Fruit fly (Drosophila melanogaster) whole organism, embryonic: ENCODE measurements around the gene CG3091.

ENCODE experiments used
- ATbp ChIP-seq: fragments of 200-800 bp; sonication (Bioruptor generic); optimal IDR thresholded peaks from 2 replicates; lab custom pipeline; 2017; ENCODE audit warnings: missing biosample characterization, mild to moderate bottlenecking, missing genetic modification characterization, missing genetic modification reagents
- Ada2b ChIP-seq: fragments of 200-800 bp; sonication (Bioruptor generic); IDR thresholded peaks from 2 replicates; pipeline ENCODE4 v1.3.6; 2022; ENCODE audit warnings: missing biosample characterization, missing genetic modification characterization
- Bgb ChIP-seq: fragments of 200-800 bp; sonication (Bioruptor generic); IDR thresholded peaks from 2 replicates; pipeline ENCODE4 v1.3.6; 2022; ENCODE audit warnings: missing biosample characterization, missing genetic modification characterization; ENCODE audit not compliant: partially characterized antibody
- Blimp-1 ChIP-seq: fragments of 200-800 bp; sonication (Bioruptor generic); optimal IDR thresholded peaks from 3 replicates; lab custom pipeline; 2018; ENCODE audit warnings: missing biosample characterization, missing genetic modification characterization, mild to moderate bottlenecking, moderate library complexity, missing genetic modification reagents
- Bteb2 ChIP-seq: fragments of 200-800 bp; sonication (Bioruptor generic); optimal IDR thresholded peaks from 2 replicates; lab custom pipeline; 2016; ENCODE audit warnings: missing biosample characterization, missing genetic modification characterization
- CG10366 ChIP-seq: fragments of 200-800 bp; sonication (Bioruptor generic); IDR thresholded peaks from 2 replicates; pipeline ENCODE4 v1.3.6; 2022; ENCODE audit warnings: missing biosample characterization, missing genetic modification characterization
- CG12071 ChIP-seq: fragments of 200-800 bp; sonication (Bioruptor generic); optimal IDR thresholded peaks from 3 replicates; lab custom pipeline; 2018; ENCODE audit warnings: missing biosample characterization, mild to moderate bottlenecking, missing genetic modification characterization
- CG12104 ChIP-seq: fragments of 200-800 bp; sonication (Bioruptor generic); optimal IDR thresholded peaks from 3 replicates; lab custom pipeline; 2016; ENCODE audit warnings: missing biosample characterization, missing genetic modification characterization
- CG12744 ChIP-seq: fragments of 200-800 bp; sonication (Bioruptor generic); optimal IDR thresholded peaks from 2 replicates; lab custom pipeline; 2016; ENCODE audit warnings: missing biosample characterization, missing genetic modification characterization
- CG15479 ChIP-seq: fragments of 200-800 bp; sonication (Bioruptor generic); optimal IDR thresholded peaks from 3 replicates; lab custom pipeline; 2019; ENCODE audit warnings: missing biosample characterization, mild to moderate bottlenecking, missing genetic modification characterization, moderate library complexity
- CG16815 ChIP-seq: fragments of 200-800 bp; sonication (Bioruptor generic); optimal IDR thresholded peaks from 3 replicates; lab custom pipeline; 2017; ENCODE audit warnings: missing biosample characterization, mild to moderate bottlenecking, missing genetic modification characterization
- CG17829 ChIP-seq: fragments of 200-800 bp; optimal IDR thresholded peaks from 2 replicates; lab custom pipeline; 2019; ENCODE audit warnings: missing biosample characterization, mild to moderate bottlenecking, missing genetic modification characterization, moderate library complexity
- CG2202 ChIP-seq: fragments of 200-800 bp; sonication (Bioruptor generic); optimal IDR thresholded peaks from 2 replicates; lab custom pipeline; 2018; ENCODE audit warnings: missing biosample characterization, mild to moderate bottlenecking, missing genetic modification characterization
- CG3065 ChIP-seq: fragments of 200-800 bp; sonication (Bioruptor generic); optimal IDR thresholded peaks from 2 replicates; lab custom pipeline; 2016; ENCODE audit warnings: missing biosample characterization, missing genetic modification characterization
- CG3163 ChIP-seq: fragments of 200-800 bp; sonication (Bioruptor generic); optimal IDR thresholded peaks from 3 replicates; lab custom pipeline; 2016; ENCODE audit warnings: missing biosample characterization, missing genetic modification characterization
- CG4424 ChIP-seq: fragments of 200-800 bp; sonication (Bioruptor generic); optimal IDR thresholded peaks from 3 replicates; lab custom pipeline; 2016; ENCODE audit warnings: missing biosample characterization, missing genetic modification characterization
- CG4820 ChIP-seq: fragments of 200-800 bp; sonication (Bioruptor generic); optimal IDR thresholded peaks from 3 replicates; lab custom pipeline; 2016; ENCODE audit warnings: missing biosample characterization, missing genetic modification characterization
- CG6765 ChIP-seq: fragments of 200-800 bp; sonication (Bioruptor generic); optimal IDR thresholded peaks from 3 replicates; lab custom pipeline; 2017; ENCODE audit warnings: missing biosample characterization, mild to moderate bottlenecking, missing genetic modification characterization
- CG7987 ChIP-seq: fragments of 200-800 bp; sonication (Bioruptor generic); optimal IDR thresholded peaks from 2 replicates; lab custom pipeline; 2018; ENCODE audit warnings: missing biosample characterization, mild to moderate bottlenecking, missing genetic modification characterization, moderate library complexity
- CG8089 ChIP-seq: fragments of 200-800 bp; sonication (Bioruptor generic); optimal IDR thresholded peaks from 3 replicates; lab custom pipeline; 2016; ENCODE audit warnings: missing biosample characterization, missing genetic modification characterization
- CG9797 ChIP-seq: fragments of 200-800 bp; sonication (Bioruptor generic); optimal IDR thresholded peaks from 3 replicates; lab custom pipeline; 2018; ENCODE audit warnings: missing biosample characterization, mild to moderate bottlenecking, missing genetic modification characterization
- Doc3 ChIP-seq: fragments of 200-800 bp; sonication (Bioruptor generic); IDR thresholded peaks from 3 replicates; pipeline ENCODE4 v1.3.6; 2022; ENCODE audit warnings: missing biosample characterization, missing genetic modification characterization; ENCODE audit not compliant: partially characterized antibody
- Ets97D ChIP-seq: fragments of 200-800 bp; sonication (Bioruptor generic); optimal IDR thresholded peaks from 3 replicates; lab custom pipeline; 2016; ENCODE audit warnings: missing biosample characterization, missing genetic modification characterization
- Gsc ChIP-seq: fragments of 200-800 bp; sonication (Bioruptor generic); IDR thresholded peaks from 2 replicates; pipeline ENCODE4 v1.3.6; 2022; ENCODE audit warnings: missing biosample characterization, missing genetic modification characterization
- H15 ChIP-seq: fragments of 200-800 bp; sonication (Bioruptor generic); IDR thresholded peaks from 3 replicates; pipeline ENCODE4 v1.3.6; 2022; ENCODE audit warnings: missing biosample characterization, missing genetic modification characterization
- Hey ChIP-seq: fragments of 200-800 bp; sonication (Bioruptor generic); optimal IDR thresholded peaks from 3 replicates; lab custom pipeline; 2018; ENCODE audit warnings: missing biosample characterization, mild to moderate bottlenecking, missing genetic modification characterization
- HmgD ChIP-seq: fragments of 200-800 bp; sonication (Bioruptor generic); optimal IDR thresholded peaks from 3 replicates; lab custom pipeline; 2016; ENCODE audit warnings: missing biosample characterization, missing genetic modification characterization
- Lim3 ChIP-seq: fragments of 200-800 bp; sonication (Bioruptor generic); IDR thresholded peaks from 2 replicates; pipeline ENCODE4 v1.3.6; 2022; ENCODE audit warnings: missing biosample characterization, missing genetic modification characterization
- Max ChIP-seq: fragments of 200-800 bp; sonication (Bioruptor generic); optimal IDR thresholded peaks from 2 replicates; lab custom pipeline; 2016; ENCODE audit warnings: missing biosample characterization, mild to moderate bottlenecking, missing genetic modification characterization
- Nf-YC ChIP-seq: fragments of 200-800 bp; optimal IDR thresholded peaks from 3 replicates; lab custom pipeline; 2019; ENCODE audit warnings: missing biosample characterization, mild to moderate bottlenecking, missing genetic modification characterization, moderate library complexity
- NfI ChIP-seq: fragments of 200-800 bp; sonication (Bioruptor generic); optimal IDR thresholded peaks from 3 replicates; lab custom pipeline; 2018; ENCODE audit warnings: missing biosample characterization, mild to moderate bottlenecking, missing genetic modification characterization, moderate library complexity
- bowl ChIP-seq: fragments of 200-800 bp; sonication (Bioruptor generic); IDR thresholded peaks from 2 replicates; pipeline ENCODE4 v1.3.6; 2022; ENCODE audit warnings: missing biosample characterization, missing genetic modification characterization
- disco-r ChIP-seq: fragments of 200-800 bp; sonication (Bioruptor generic); optimal IDR thresholded peaks from 2 replicates; lab custom pipeline; 2016; ENCODE audit warnings: missing biosample characterization, missing genetic modification characterization
- eve ChIP-seq, 2 experiments: fragments of >200 bp; optimal IDR thresholded peaks; 2 replicates each; lab custom pipeline; 2017; ENCODE audit warnings: missing biosample characterization in 2 of 2, missing genetic modification characterization in 2 of 2
- kah ChIP-seq: fragments of 200-800 bp; sonication (Bioruptor generic); optimal IDR thresholded peaks from 2 replicates; lab custom pipeline; 2018; ENCODE audit warnings: missing biosample characterization, mild to moderate bottlenecking, missing genetic modification characterization
- ken ChIP-seq: fragments of 200-800 bp; sonication (Bioruptor generic); IDR thresholded peaks from 3 replicates; pipeline ENCODE4 v1.3.6; 2022; ENCODE audit warnings: missing biosample characterization, missing genetic modification characterization
- mld ChIP-seq: fragments of 200-800 bp; sonication (Bioruptor generic); IDR thresholded peaks from 3 replicates; pipeline ENCODE4 v1.3.6; 2022; ENCODE audit warnings: missing biosample characterization, missing genetic modification characterization; ENCODE audit not compliant: partially characterized antibody
- nmo ChIP-seq: fragments of 200-800 bp; sonication (Bioruptor generic); optimal IDR thresholded peaks from 2 replicates; lab custom pipeline; 2018; ENCODE audit warnings: missing biosample characterization, mild to moderate bottlenecking, missing genetic modification characterization, moderate library complexity
- pho ChIP-seq: fragments of 200-800 bp; sonication (Bioruptor generic); optimal IDR thresholded peaks from 2 replicates; lab custom pipeline; 2016; ENCODE audit warnings: missing biosample characterization, missing genetic modification characterization
- sima ChIP-seq: fragments of 200-800 bp; sonication (Bioruptor generic); optimal IDR thresholded peaks from 2 replicates; lab custom pipeline; 2016; ENCODE audit warnings: missing biosample characterization, missing genetic modification characterization
- slbo ChIP-seq: fragments of 200-800 bp; sonication (Bioruptor generic); IDR thresholded peaks from 2 replicates; pipeline ENCODE4 v1.3.6; 2022; ENCODE audit warnings: missing biosample characterization, missing genetic modification characterization
- ssp ChIP-seq: fragments of 200-800 bp; sonication (Bioruptor generic); IDR thresholded peaks from 2 replicates; pipeline ENCODE4 v1.3.6; 2022; ENCODE audit warnings: missing biosample characterization, missing genetic modification characterization
- tna ChIP-seq: fragments of 200-800 bp; sonication (Bioruptor generic); IDR thresholded peaks from 2 replicates; pipeline ENCODE4 v1.3.6; 2022; ENCODE audit warnings: missing biosample characterization, missing genetic modification characterization; ENCODE audit not compliant: partially characterized antibody
- toy ChIP-seq: fragments of 200-800 bp; sonication (Bioruptor generic); IDR thresholded peaks from 2 replicates; pipeline ENCODE4 v1.3.6; 2022; ENCODE audit warnings: missing biosample characterization, missing genetic modification characterization
- tup ChIP-seq: fragments of 200-800 bp; sonication (Bioruptor generic); optimal IDR thresholded peaks from 2 replicates; lab custom pipeline; 2016; ENCODE audit warnings: missing biosample characterization, mild to moderate bottlenecking, missing genetic modification characterization, moderate library complexity
- twi ChIP-seq: fragments of 200-800 bp; optimal IDR thresholded peaks from 2 replicates; lab custom pipeline; 2019; ENCODE audit warnings: missing biosample characterization, mild to moderate bottlenecking, missing genetic modification characterization, moderate library complexity
- yki ChIP-seq: fragments of >200 bp; optimal IDR thresholded peaks from 3 replicates; lab custom pipeline; 2018
- zen2 ChIP-seq: fragments of 200-800 bp; sonication (Bioruptor generic); IDR thresholded peaks from 3 replicates; pipeline ENCODE4 v1.3.6; 2022; ENCODE audit warnings: missing biosample characterization, missing genetic modification characterization; ENCODE audit not compliant: partially characterized antibody

The CG3091 gene

DNA sequence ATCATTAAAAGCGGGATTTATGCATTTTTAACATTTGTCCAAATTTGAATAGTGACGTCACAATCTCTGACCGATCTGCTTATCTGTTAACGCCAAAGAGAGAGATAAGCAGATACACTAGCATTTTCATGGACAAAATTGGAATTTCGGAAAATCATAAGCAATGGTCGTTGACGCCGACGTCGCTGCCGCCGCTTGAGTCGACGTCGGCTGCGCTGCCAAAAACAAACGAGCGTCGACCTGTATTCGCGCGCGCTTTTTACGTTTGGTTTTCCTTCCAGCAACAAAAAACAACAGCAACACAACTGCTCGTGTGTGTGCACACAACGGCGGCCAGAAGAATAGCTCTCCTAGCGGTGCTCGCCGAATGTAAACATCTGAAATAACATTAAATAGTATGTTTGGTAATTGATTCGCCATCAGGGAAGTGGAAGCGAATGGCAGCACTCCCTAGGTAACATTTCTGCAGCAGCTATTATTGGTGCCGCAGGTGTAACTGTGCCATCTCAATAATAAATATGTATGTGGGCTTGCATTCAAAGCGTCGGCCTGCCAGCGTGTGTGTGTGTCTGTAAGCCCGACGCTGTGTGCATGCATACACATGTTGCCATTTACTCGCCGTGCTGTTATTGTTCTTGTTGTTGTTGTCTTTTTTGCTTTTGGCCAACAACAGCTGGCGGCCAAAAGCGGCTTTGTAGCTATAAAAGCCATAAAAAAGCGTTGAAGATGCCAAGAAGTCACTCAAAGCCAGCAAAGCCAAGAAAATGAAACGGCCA is 46.5 kb upstream of the CG3091 start (continued):
- peak; percentile 90 for TF ChIP-seq ssp (GFP tag; lab: Robert Waterston, UW)
- TF ChIP-seq Ets97D (GFP tag; lab: Kevin White, UChicago), result peak; percentile 67
- TF ChIP-seq tup, result peak; percentile 86
- TF ChIP-seq twi, result peak; percentile 91
- peak; percentile 84 for TF ChIP-seq Bteb2
- peak; percentile 83 for TF ChIP-seq CG2202 (tag; lab: Kevin White, UChicago)
- TF ChIP-seq Ada2b (GFP tag; lab: Robert Waterston, UW), result peak; percentile 95
- peak; percentile 99 for TF ChIP-seq ken (GFP tag; lab: Robert Waterston, UW)
- peak; percentile 96 for TF ChIP-seq bowl (GFP tag; lab: Robert Waterston, UW)
- peak; percentile 44 for TF ChIP-seq CG15479 (GFP tag; lab: Kevin White, UChicago)
- TF ChIP-seq Nf-YC (tag; lab: Kevin White, UChicago), result peak; percentile 63
- peak; percentile 96 for TF ChIP-seq nmo (GFP tag; lab: Kevin White, UChicago)
- TF ChIP-seq toy (GFP tag; lab: Robert Waterston, UW), result peak; percentile 88
- TF ChIP-seq Lim3, result peak; percentile 88

DNA sequence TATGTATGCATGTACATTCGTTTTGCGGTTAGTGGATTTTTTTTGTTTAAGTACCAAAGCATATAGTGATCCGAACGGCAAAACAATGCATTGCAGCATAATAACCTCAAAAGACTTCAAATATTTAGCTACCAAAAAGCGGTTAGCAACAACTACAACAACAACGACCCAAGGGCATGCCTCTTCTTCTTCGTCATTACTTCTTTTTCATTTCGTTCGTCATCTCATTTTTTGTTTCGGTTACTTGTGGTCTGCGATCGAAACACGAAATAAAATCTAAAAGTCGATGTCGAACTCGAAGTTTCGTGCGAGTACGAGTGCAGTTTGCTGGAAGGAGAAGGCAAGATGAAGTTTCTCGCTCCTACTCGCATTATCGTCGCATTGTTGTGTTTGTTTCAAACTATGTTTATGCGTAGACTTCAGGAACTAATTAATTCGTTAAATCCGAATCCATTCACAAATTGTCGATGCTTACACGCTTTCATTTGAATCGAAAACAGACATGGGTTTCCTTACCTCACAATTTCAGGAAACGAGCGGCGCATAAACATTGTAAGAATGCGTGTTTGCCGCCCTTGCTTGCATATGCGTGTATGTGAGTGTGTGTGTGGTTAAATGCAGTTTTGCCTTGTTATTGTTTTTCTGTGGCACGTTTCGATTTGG is 44.8 kb upstream of the CG3091 start:
- TF ChIP-seq yki (lab: Kevin White, UChicago) (peak; percentile 11), CG7987 (peak; percentile 69), Blimp-1 (peak; percentile 86), tna (GFP tag; lab: Robert Waterston, UW) (no peak), HmgD (GFP tag; lab: Kevin White, UChicago) (peak; percentile 64), CG16815 (GFP tag; lab: Kevin White, UChicago) (peak; percentile 53), kah (GFP tag; lab: Kevin White, UChicago) (peak; percentile 40), Max (GFP tag; lab: Kevin White, UChicago) (peak; percentile 41), CG3065 (peak; percentile 65), mld (GFP tag; lab: Robert Waterston, UW) (no peak), CG10366 (peak; percentile 81), sima (peak; percentile 5), CG12744 (GFP tag; lab: Kevin White, UChicago) (peak; percentile 49), CG4424 (GFP tag; lab: Kevin White, UChicago) (peak; percentile 79), eve (GFP tag; optimal IDR thresholded peaks at IDR 0.05; lab: Kevin White, UChicago) (peak; percentile 54 to 95), H15 (GFP tag; lab: Robert Waterston, UW) (peak; percentile 73; the same call in 2 of the 3 replicates), zen2 (no peak), CG8089 (GFP tag; lab: Kevin White, UChicago) (peak; percentile 82), Hey (tag; lab: Kevin White, UChicago) (no peak), CG9797 (peak; percentile 6), CG17829 (tag; lab: Kevin White, UChicago) (peak; percentile 93), CG6765 (GFP tag; lab: Kevin White, UChicago) (no peak), NfI (GFP tag; lab: Kevin White, UChicago) (peak; percentile 74), Doc3 (no peak), pho (no peak), Bgb (GFP tag; lab: Robert Waterston, UW) (no peak), disco-r (GFP tag; lab: Kevin White, UChicago) (peak; percentile 53), slbo (GFP tag; lab: Robert Waterston, UW) (peak; percentile 47; the same call in 1 of the 2 replicates), CG12104 (peak; percentile 43), CG3163 (GFP tag; lab: Kevin White, UChicago) (peak; percentile 54), Gsc (GFP tag; lab: Robert Waterston, UW) (no peak), CG4820 (GFP tag; lab: Kevin White, UChicago) (peak; percentile 100), CG12071 (GFP tag; lab: Kevin White, UChicago) (peak; percentile 78), Nf-YC (tag; lab: Kevin White, UChicago) (no peak), ATbp (GFP tag; lab: Kevin White, UChicago) (peak; percentile 79)
